Worm (Caenorhabditis elegans) whole organism, young adult: Measurements from ENCODE around the gene F56C3.8.
"Not testable (repeated sequence)": the region's sequence is repeated elsewhere in the genome, so short reads cannot be mapped to it uniquely, and the experiment has no call there.

ENCODE experiments used
- B0019.2 ChIP-seq: fragments of 200-800 bp; sonication (Bioruptor generic); conservative IDR thresholded peaks from 2 replicates; pipeline ENCODE4 v1.3.6; 2022; ENCODE audit warnings: missing genetic modification reagents, missing genetic modification characterization, missing compliant biosample characterization
- F33H1.4 ChIP-seq: fragments of 200-800 bp; sonication (Bioruptor generic); IDR thresholded peaks from 2 replicates; pipeline ENCODE4 v1.3.6; 2022; ENCODE audit warnings: missing genetic modification reagents, missing genetic modification characterization, missing compliant biosample characterization
- F37B4.10 ChIP-seq: fragments of 200-800 bp; sonication (Bioruptor generic); IDR thresholded peaks from 2 replicates; pipeline ENCODE4 v1.3.6; 2022; ENCODE audit warnings: missing genetic modification characterization, missing compliant biosample characterization
- K11D2.4 ChIP-seq: fragments of 200-800 bp; sonication (Bioruptor generic); IDR thresholded peaks from 2 replicates; pipeline ENCODE4 v1.3.6; 2022; ENCODE audit warnings: missing genetic modification reagents, missing genetic modification characterization, missing compliant biosample characterization
- Y53F4B.3 ChIP-seq: fragments of 200-800 bp; sonication (Bioruptor generic); IDR thresholded peaks from 2 replicates; pipeline ENCODE4 v1.3.6; 2022; ENCODE audit warnings: missing genetic modification reagents, missing genetic modification characterization, missing compliant biosample characterization
- Y67H2A.10 ChIP-seq: fragments of 200-800 bp; sonication (Bioruptor generic); conservative IDR thresholded peaks from 2 replicates; pipeline ENCODE4 v1.3.6; 2022; ENCODE audit warnings: missing genetic modification reagents, missing genetic modification characterization, missing compliant biosample characterization
- Y79H2A.3 ChIP-seq: fragments of 200-800 bp; sonication (Bioruptor generic); conservative IDR thresholded peaks from 2 replicates; pipeline ENCODE4 v1.3.6; 2022; ENCODE audit warnings: missing genetic modification reagents, missing genetic modification characterization, missing compliant biosample characterization
- aptf-3 ChIP-seq: fragments of 200-800 bp; sonication (Bioruptor generic); IDR thresholded peaks from 2 replicates; pipeline ENCODE4 v1.3.6; 2022; ENCODE audit warnings: missing genetic modification characterization, missing compliant biosample characterization
- attf-3 ChIP-seq: fragments of 200-800 bp; sonication (Bioruptor generic); conservative IDR thresholded peaks from 2 replicates; pipeline ENCODE4 v1.3.6; 2022; ENCODE audit warnings: missing genetic modification reagents, missing genetic modification characterization, missing compliant biosample characterization
- cebp-1 ChIP-seq, 2 experiments: fragments of 200-800 bp in 1 of 2; sonication (Bioruptor generic) in 1 of 2; sonication (generic microtip) in 1 of 2; IDR thresholded peaks in 1 of 2; optimal IDR thresholded peaks in 1 of 2; 2 replicates each; pipeline versions ENCODE4 v1.3.6 to Lab custom; 2017 to 2022; ENCODE audit warnings: missing compliant biosample characterization in 2 of 2, missing genetic modification characterization in 2 of 2, mild to moderate bottlenecking in 1 of 2, missing genetic modification reagents in 1 of 2, moderate library complexity in 1 of 2
- ceh-100 ChIP-seq: fragments of 200-800 bp; sonication (Bioruptor generic); IDR thresholded peaks from 2 replicates; pipeline ENCODE4 v1.3.6; 2022; ENCODE audit warnings: missing genetic modification reagents, missing genetic modification characterization, missing compliant biosample characterization
- ceh-40 ChIP-seq: fragments of 200-800 bp; sonication (Bioruptor generic); IDR thresholded peaks from 2 replicates; pipeline ENCODE4 v1.3.6; 2022; ENCODE audit warnings: missing genetic modification characterization, missing compliant biosample characterization
- ceh-58 ChIP-seq: fragments of 200-800 bp; sonication (Bioruptor generic); IDR thresholded peaks from 2 replicates; pipeline ENCODE4 v1.3.6; 2022; ENCODE audit warnings: missing genetic modification characterization, missing compliant biosample characterization
- dox-1 ChIP-seq: fragments of 200-800 bp; sonication (Bioruptor generic); IDR thresholded peaks from 2 replicates; pipeline ENCODE4 v1.3.6; 2022; ENCODE audit warnings: missing genetic modification reagents, missing genetic modification characterization, missing compliant biosample characterization
- egl-18 ChIP-seq: fragments of 200-800 bp; sonication (Bioruptor generic); IDR thresholded peaks from 2 replicates; pipeline ENCODE4 v1.3.6; 2022; ENCODE audit warnings: missing genetic modification reagents, missing genetic modification characterization, missing compliant biosample characterization
- gei-17 ChIP-seq: fragments of 200-800 bp; sonication (Bioruptor generic); optimal IDR thresholded peaks from 2 replicates; lab custom pipeline; 2018; ENCODE audit warnings: mild to moderate bottlenecking, missing genetic modification characterization, missing compliant biosample characterization
- hmg-1.2 ChIP-seq: fragments of 200-800 bp; sonication (Bioruptor generic); IDR thresholded peaks from 2 replicates; pipeline ENCODE4 v1.3.6; 2022; ENCODE audit warnings: missing genetic modification reagents, missing genetic modification characterization, missing compliant biosample characterization
- hmg-20 ChIP-seq: fragments of 200-800 bp; sonication (Bioruptor generic); IDR thresholded peaks from 2 replicates; pipeline ENCODE4 v1.3.6; 2022; ENCODE audit warnings: missing genetic modification reagents, missing genetic modification characterization, missing compliant biosample characterization
- lag-1 ChIP-seq: fragments of 200-800 bp; sonication (Bioruptor generic); IDR thresholded peaks from 2 replicates; pipeline ENCODE4 v1.3.6; 2022; ENCODE audit warnings: missing genetic modification reagents, missing genetic modification characterization, missing compliant biosample characterization
- let-526 ChIP-seq: fragments of 200-800 bp; sonication (Bioruptor generic); IDR thresholded peaks from 2 replicates; pipeline ENCODE4 v1.3.6; 2022; ENCODE audit warnings: missing genetic modification reagents, missing genetic modification characterization, missing compliant biosample characterization
- madf-6 ChIP-seq: fragments of 200-800 bp; sonication (Bioruptor generic); IDR thresholded peaks from 2 replicates; pipeline ENCODE4 v1.3.6; 2022; ENCODE audit warnings: missing genetic modification reagents, missing genetic modification characterization, missing compliant biosample characterization
- madf-8 ChIP-seq: fragments of 200-800 bp; sonication (Bioruptor generic); conservative IDR thresholded peaks from 2 replicates; pipeline ENCODE4 v1.3.6; 2022; ENCODE audit warnings: missing genetic modification reagents, missing genetic modification characterization, missing compliant biosample characterization
- nhr-120 ChIP-seq: fragments of 200-800 bp; sonication (Bioruptor generic); IDR thresholded peaks from 2 replicates; pipeline ENCODE4 v1.3.6; 2022; ENCODE audit warnings: missing genetic modification characterization, missing compliant biosample characterization
- nhr-80 ChIP-seq: sonication (generic microtip); optimal IDR thresholded peaks from 2 replicates; lab custom pipeline; 2016; ENCODE audit warnings: missing genetic modification characterization, missing compliant biosample characterization
- pbrm-1 ChIP-seq: fragments of 200-800 bp; sonication (Bioruptor generic); IDR thresholded peaks from 2 replicates; pipeline ENCODE4 v1.3.6; 2022; ENCODE audit warnings: missing genetic modification reagents, missing genetic modification characterization, missing compliant biosample characterization
- rcor-1 ChIP-seq: fragments of 200-800 bp; sonication (Bioruptor generic); IDR thresholded peaks from 2 replicates; pipeline ENCODE4 v1.3.6; 2022; ENCODE audit warnings: missing genetic modification reagents, missing genetic modification characterization, missing compliant biosample characterization
- snpc-4 ChIP-seq, 5 experiments: fragments of 150-350 bp in 1 of 5; sonication (generic microtip) in 4 of 5; optimal IDR thresholded peaks; 2 replicates each; lab custom pipeline; 2014 to 2018; ENCODE audit warnings: missing genetic modification characterization in 5 of 5, missing biosample characterization in 3 of 5, antibody characterized with exemption in 2 of 5, mild to moderate bottlenecking in 2 of 5, missing compliant biosample characterization in 2 of 5, missing genotype in 2 of 5, moderate library complexity in 2 of 5, missing genetic modification reagents in 1 of 5
- tbx-9 ChIP-seq: sonication (generic microtip); optimal IDR thresholded peaks from 2 replicates; lab custom pipeline; 2016; ENCODE audit warnings: borderline replicate concordance, missing genetic modification characterization, inconsistent platforms, missing compliant biosample characterization
- tlf-1 ChIP-seq: fragments of 200-800 bp; sonication (Bioruptor generic); optimal IDR thresholded peaks from 2 replicates; lab custom pipeline; 2018; ENCODE audit warnings: mild to moderate bottlenecking, missing genetic modification characterization, missing compliant biosample characterization
- zfh-2 ChIP-seq: fragments of 200-800 bp; sonication (Bioruptor generic); conservative IDR thresholded peaks from 2 replicates; pipeline ENCODE4 v1.3.6; 2022; ENCODE audit warnings: missing genetic modification reagents, missing genetic modification characterization, missing compliant biosample characterization
- ztf-6 ChIP-seq: fragments of 200-800 bp; sonication (Bioruptor generic); IDR thresholded peaks from 2 replicates; pipeline ENCODE4 v1.3.6; 2022; ENCODE audit warnings: missing genetic modification reagents, missing genetic modification characterization, missing compliant biosample characterization

Gene F56C3.8

ce11 chrX:1375071-1375470 lies 9.4 kb downstream of the F56C3.8 start (continued):
- TF ChIP-seq F37B4.10 (GFP tag; lab: Robert Waterston, UW) (peak; percentile 95; the same call in 1 of the 2 replicates), madf-6 (GFP tag; lab: Robert Waterston, UW) (peak; percentile 91), let-526 (GFP tag; lab: Robert Waterston, UW) (peak; percentile 100), B0019.2 (peak; percentile 98), ceh-100 (GFP tag; lab: Robert Waterston, UW) (peak; percentile 89), F33H1.4 (GFP tag; lab: Robert Waterston, UW) (peak; percentile 72), Y53F4B.3 (GFP tag; lab: Robert Waterston, UW) (peak; percentile 98), Y79H2A.3 (GFP tag; lab: Robert Waterston, UW) (peak; percentile 99), ztf-6 (peak; percentile 97), Y67H2A.10 (GFP tag; lab: Robert Waterston, UW) (peak; percentile 94), hmg-20 (GFP tag; lab: Robert Waterston, UW) (peak; percentile 31; the same call in 1 of the 2 replicates), aptf-3 (peak; percentile 100), ceh-40 (GFP tag; lab: Robert Waterston, UW) (peak; percentile 97), ceh-58 (GFP tag; lab: Robert Waterston, UW) (peak; percentile 98), egl-18 (GFP tag; lab: Robert Waterston, UW) (peak; percentile 97), lag-1 (peak; percentile 93), cebp-1 (GFP tag; IDR thresholded peaks at IDR 0.05; lab: Robert Waterston, UW) (peak; percentile 91), pbrm-1 (GFP tag; lab: Robert Waterston, UW) (peak; percentile 96), nhr-120 (peak; percentile 94; the same call in 1 of the 2 replicates), madf-8 (GFP tag; lab: Robert Waterston, UW) (peak; percentile 70), attf-3 (GFP tag; lab: Robert Waterston, UW) (peak; percentile 63), rcor-1 (GFP tag; lab: Robert Waterston, UW) (peak; percentile 99), K11D2.4 (GFP tag; lab: Robert Waterston, UW) (peak; percentile 75)
- not testable (repeated sequence) for TF ChIP-seq cebp-1 (tag; optimal IDR thresholded peaks at IDR 0.05; lab: Kevin White, UChicago)

DNA sequence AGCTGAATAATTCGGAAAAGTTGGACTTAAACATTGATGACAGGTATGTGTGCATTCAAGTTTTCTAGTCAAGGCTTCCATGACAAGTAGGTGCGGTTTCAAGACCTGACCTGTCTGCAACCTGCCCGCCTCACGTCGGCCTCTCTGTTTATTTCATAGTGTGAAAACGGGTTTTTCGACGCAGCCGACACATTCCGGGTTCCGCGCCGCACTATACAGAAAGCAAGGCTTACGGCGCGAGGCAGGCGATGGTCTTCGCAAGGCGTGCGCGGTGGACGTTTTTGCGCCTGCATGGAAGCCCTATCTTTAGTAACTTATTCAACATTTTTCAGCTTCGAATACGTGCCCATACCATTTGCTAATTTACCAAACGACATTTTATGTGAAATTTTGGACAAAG lies 12.0 kb downstream of the F56C3.8 start:
- no peak for TF ChIP-seq snpc-4 (GFP tag; optimal IDR thresholded peaks at IDR 0.05; lab: Kevin White, UChicago)
- TF ChIP-seq snpc-4 (tag; optimal IDR thresholded peaks at IDR 0.05; lab: Kevin White, UChicago): peak in 2 of 4 experiments; percentile 83 to 89
- TF ChIP-seq zfh-2 (GFP tag; lab: Robert Waterston, UW): peak; percentile 63
- TF ChIP-seq B0019.2: no peak
- peak; percentile 29; the same call in 1 of the 2 replicates for TF ChIP-seq hmg-1.2 (GFP tag; lab: Robert Waterston, UW)

DNA sequence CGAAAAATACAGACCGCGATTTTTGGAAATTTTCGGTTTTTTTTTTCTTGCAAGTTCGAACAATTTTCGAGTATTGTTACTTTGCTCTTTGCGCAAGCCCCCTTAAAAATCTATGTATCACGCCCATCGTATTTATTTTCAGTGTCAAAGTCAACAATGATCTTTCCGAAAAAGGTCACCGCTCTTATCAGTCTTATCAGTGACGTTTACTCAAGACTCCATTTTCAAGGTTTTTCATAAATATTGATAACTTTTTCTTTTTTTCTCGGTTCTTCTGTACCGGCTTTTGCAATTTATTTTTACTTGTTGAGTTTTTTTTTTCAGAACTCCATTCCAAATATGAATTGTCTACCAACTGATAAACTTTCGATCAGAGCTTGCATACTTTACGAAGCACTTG lies 12.8 kb downstream of the F56C3.8 start, which contains the start of gene fbxa-190:
Gene fbxa-190, plus strand, starts transcription at position 325 of the 400 bp plus-strand sequence.
- no peak for TF ChIP-seq tlf-1 (GFP tag; lab: Kevin White, UChicago)
- peak; percentile 51 for TF ChIP-seq nhr-80 (tag; lab: Kevin White, UChicago)

- TF ChIP-seq tbx-9 (tag; lab: Kevin White, UChicago) (no peak), gei-17 (GFP tag; lab: Kevin White, UChicago) (peak; percentile 77), dox-1 (GFP tag; lab: Robert Waterston, UW) (0 out of 2 replicates have a peak, but pooled peaks have one; percentile 41), hmg-1.2 (GFP tag; lab: Robert Waterston, UW) (peak; percentile 15; the same call in 1 of the 2 replicates)
Measured at ce11 chrX:1370736-1371281, 13.6 kb downstream of the F56C3.8 start, which contains the start of gene F56C3.7. Gene F56C3.7 (minus strand): TSS chrX:1370786.
